Worm (Caenorhabditis elegans) whole organism, L1 larva: ENCODE data around the gene daf-42.

Experiments used
- F16B12.6 ChIP-seq: fragments of 150-350 bp; optimal IDR thresholded peaks from 2 replicates; lab custom pipeline; 2014; ENCODE audit warnings: missing biosample characterization, missing genetic modification characterization
- aly-2 ChIP-seq: fragments of 150-350 bp; optimal IDR thresholded peaks from 2 replicates; lab custom pipeline; 2014; ENCODE audit warnings: missing biosample characterization, missing genetic modification characterization
- ama-1 ChIP-seq: fragments of 150-350 bp; optimal IDR thresholded peaks from 2 replicates; lab custom pipeline; 2014
- ceh-90 ChIP-seq: sonication (generic microtip); optimal IDR thresholded peaks from 2 replicates; lab custom pipeline; 2016; ENCODE audit warnings: missing genetic modification characterization, missing compliant biosample characterization
- dpl-1 ChIP-seq, 3 experiments: fragments of 150-350 bp in 2 of 3; sonication (generic microtip) in 1 of 3; optimal IDR thresholded peaks; 2 replicates each; lab custom pipeline; 2014 to 2017; ENCODE audit warnings: missing biosample characterization in 3 of 3, missing genetic modification characterization in 3 of 3, missing genetic modification reagents in 3 of 3
- dsc-1 ChIP-seq: sonication (generic microtip); optimal IDR thresholded peaks from 2 replicates; lab custom pipeline; 2016; ENCODE audit warnings: mild to moderate bottlenecking, missing genetic modification characterization, missing compliant biosample characterization
- efl-1 ChIP-seq, 4 experiments: fragments of 150-350 bp; optimal IDR thresholded peaks in 3 of 4; peaks in 1 of 4; 1 replicate in 1 of 4; 2 replicates in 3 of 4; lab custom pipeline; 2014; ENCODE audit warnings: missing biosample characterization in 2 of 4, missing genetic modification characterization in 2 of 4, missing genetic modification reagents in 2 of 4
- efl-3 ChIP-seq: fragments of 200-800 bp; sonication (Bioruptor generic); optimal IDR thresholded peaks from 2 replicates; lab custom pipeline; 2018; ENCODE audit warnings: mild to moderate bottlenecking, missing genetic modification characterization, missing compliant biosample characterization
- elt-2 ChIP-seq: sonication (generic microtip); optimal IDR thresholded peaks from 2 replicates; lab custom pipeline; 2016; ENCODE audit warnings: missing genetic modification characterization, mild to moderate bottlenecking, inconsistent platforms, missing compliant biosample characterization, missing genetic modification reagents
- fkh-8 ChIP-seq: sonication (generic microtip); optimal IDR thresholded peaks from 2 replicates; lab custom pipeline; 2016; ENCODE audit warnings: mild to moderate bottlenecking, missing genetic modification characterization, missing compliant biosample characterization
- fos-1 ChIP-seq: fragments of 150-350 bp; optimal IDR thresholded peaks from 2 replicates; lab custom pipeline; 2014; ENCODE audit warnings: missing biosample characterization, missing genetic modification characterization
- hlh-17 ChIP-seq: fragments of 200-800 bp; sonication (Bioruptor generic); optimal IDR thresholded peaks from 2 replicates; lab custom pipeline; 2018; ENCODE audit warnings: missing genetic modification characterization, mild to moderate bottlenecking, missing compliant biosample characterization, moderate library complexity, borderline replicate concordance
- hlh-4 ChIP-seq: sonication (generic microtip); optimal IDR thresholded peaks from 2 replicates; lab custom pipeline; 2016; ENCODE audit warnings: mild to moderate bottlenecking, missing genetic modification characterization, missing compliant biosample characterization
- irx-1 ChIP-seq: sonication (generic microtip); optimal IDR thresholded peaks from 2 replicates; lab custom pipeline; 2016; ENCODE audit warnings: missing genetic modification characterization, missing compliant biosample characterization
- isw-1 ChIP-seq: fragments of 200-800 bp; sonication (Bioruptor generic); IDR thresholded peaks from 2 replicates; pipeline ENCODE4 v1.3.6; 2022; ENCODE audit warnings: missing genetic modification characterization, missing compliant biosample characterization
- jun-1 ChIP-seq: fragments of 150-350 bp; optimal IDR thresholded peaks from 2 replicates; lab custom pipeline; 2014; ENCODE audit warnings: missing biosample characterization, missing genetic modification reagents, missing genetic modification characterization
- lin-13 ChIP-seq: fragments of 150-350 bp; optimal IDR thresholded peaks from 2 replicates; lab custom pipeline; 2014; ENCODE audit warnings: missing biosample characterization, missing genetic modification reagents, missing genetic modification characterization
- lin-15B ChIP-seq: fragments of 150-350 bp; sonication (generic microtip); optimal IDR thresholded peaks from 3 replicates; lab custom pipeline; 2014; ENCODE audit warnings: missing biosample characterization, missing genetic modification characterization
- lin-35 ChIP-seq, 2 experiments: fragments of 150-350 bp; optimal IDR thresholded peaks; 2 replicates each; lab custom pipeline; 2014; ENCODE audit warnings: missing biosample characterization in 2 of 2, missing genetic modification characterization in 2 of 2, missing genetic modification reagents in 2 of 2
- lsy-2 ChIP-seq, 2 experiments: fragments of 150-350 bp; optimal IDR thresholded peaks; 2 replicates each; lab custom pipeline; 2014; ENCODE audit warnings: missing biosample characterization in 2 of 2, missing genetic modification characterization in 2 of 2
- nhr-71 ChIP-seq: sonication (generic microtip); optimal IDR thresholded peaks from 2 replicates; lab custom pipeline; 2016; ENCODE audit warnings: mild to moderate bottlenecking, missing genetic modification characterization, moderate library complexity, missing compliant biosample characterization
- nhr-77 ChIP-seq: fragments of 150-350 bp; optimal IDR thresholded peaks from 2 replicates; lab custom pipeline; 2014; ENCODE audit warnings: missing biosample characterization, missing genetic modification characterization
- nhr-84 ChIP-seq: sonication (generic microtip); optimal IDR thresholded peaks from 2 replicates; lab custom pipeline; 2017; ENCODE audit warnings: missing biosample characterization, missing genetic modification characterization
- nhr-85 ChIP-seq: sonication (generic microtip); peaks from one replicate; lab custom pipeline; 2016; ENCODE audit warnings: missing genetic modification characterization, inconsistent platforms, missing compliant biosample characterization
- pax-3 ChIP-seq: fragments of 200-800 bp; sonication (Bioruptor generic); optimal IDR thresholded peaks from 2 replicates; lab custom pipeline; 2018; ENCODE audit warnings: mild to moderate bottlenecking, missing genetic modification characterization, moderate library complexity, missing compliant biosample characterization
- pqm-1 ChIP-seq: sonication (generic microtip); optimal IDR thresholded peaks from 3 replicates; lab custom pipeline; 2017; ENCODE audit warnings: missing biosample characterization, missing genetic modification characterization
- rnt-1 ChIP-seq: sonication (generic microtip); optimal IDR thresholded peaks from 2 replicates; lab custom pipeline; 2016; ENCODE audit warnings: mild to moderate bottlenecking, missing genetic modification characterization, moderate library complexity, missing compliant biosample characterization
- snu-23 ChIP-seq: sonication (generic microtip); optimal IDR thresholded peaks from 2 replicates; lab custom pipeline; 2016; ENCODE audit warnings: missing genetic modification characterization, missing compliant biosample characterization
- sox-4 ChIP-seq: sonication (generic microtip); optimal IDR thresholded peaks from 2 replicates; lab custom pipeline; 2016; ENCODE audit warnings: missing genetic modification characterization, missing compliant biosample characterization
- unc-130 ChIP-seq: fragments of 150-350 bp; optimal IDR thresholded peaks from 2 replicates; lab custom pipeline; 2017; ENCODE audit warnings: missing biosample characterization, missing genetic modification characterization, inconsistent platforms
- unc-30 ChIP-seq: sonication (generic microtip); optimal IDR thresholded peaks from 2 replicates; lab custom pipeline; 2017; ENCODE audit warnings: missing biosample characterization, missing genetic modification characterization
- unc-62 ChIP-seq: fragments of 150-350 bp; optimal IDR thresholded peaks from 2 replicates; lab custom pipeline; 2014; ENCODE audit warnings: missing biosample characterization, missing genetic modification reagents, missing genetic modification characterization
- unc-86 ChIP-seq: sonication (generic microtip); optimal IDR thresholded peaks from 2 replicates; lab custom pipeline; 2016; ENCODE audit warnings: missing genetic modification characterization, missing compliant biosample characterization
- unc-98 ChIP-seq: fragments of 200-800 bp; sonication (Bioruptor generic); IDR thresholded peaks from 2 replicates; pipeline ENCODE4 v1.3.6; 2022; ENCODE audit warnings: missing genetic modification characterization, missing compliant biosample characterization
- xbp-1 ChIP-seq: sonication (generic microtip); optimal IDR thresholded peaks from 2 replicates; lab custom pipeline; 2016; ENCODE audit warnings: missing genetic modification characterization, missing compliant biosample characterization
- zag-1 ChIP-seq: fragments of 150-350 bp; optimal IDR thresholded peaks from 2 replicates; lab custom pipeline; 2014; ENCODE audit warnings: missing biosample characterization, missing genetic modification characterization
- ztf-11 ChIP-seq, 2 experiments: sonication (generic microtip); optimal IDR thresholded peaks; 2 replicates each; lab custom pipeline; 2016 to 2017; ENCODE audit warnings: missing genetic modification characterization in 2 of 2, missing biosample characterization in 1 of 2, missing compliant biosample characterization in 1 of 2
- ztf-4 ChIP-seq: fragments of 150-350 bp; optimal IDR thresholded peaks from 2 replicates; lab custom pipeline; 2014; ENCODE audit warnings: missing biosample characterization, missing genetic modification characterization

daf-42 gene

ce11 chrIV:7305325-7305724, 41.3 kb downstream of the daf-42 start, which contains the start of gene npr-27:
Gene npr-27 (plus strand): TSS chrIV:7305625.
- TF ChIP-seq aly-2 (tag; lab: Kevin White, UChicago) (no peak), jun-1 (tag; lab: Kevin White, UChicago) (no peak), ceh-90 (tag; lab: Kevin White, UChicago) (no peak), hlh-17 (GFP tag; lab: Kevin White, UChicago) (no peak), ztf-11 (tag; optimal IDR thresholded peaks at IDR 0.05; lab: Kevin White, UChicago) (no peak), elt-2 (tag; lab: Kevin White, UChicago) (no peak)

ce11 chrIV:7301481-7301880, 45.2 kb downstream of the daf-42 start:
- no peak for TF ChIP-seq jun-1 (tag; lab: Kevin White, UChicago)
- TF ChIP-seq fkh-8 (tag; lab: Kevin White, UChicago) = peak; percentile 60
- no peak for TF ChIP-seq dpl-1 (GFP tag; optimal IDR thresholded peaks at IDR 0.05; lab: Kevin White, UChicago)
- peak; percentile 69 for TF ChIP-seq hlh-4 (tag; lab: Kevin White, UChicago)
- peak; percentile 35 for TF ChIP-seq nhr-71 (tag; lab: Kevin White, UChicago)
- TF ChIP-seq, all 84 proteins: peak for 3

DNA sequence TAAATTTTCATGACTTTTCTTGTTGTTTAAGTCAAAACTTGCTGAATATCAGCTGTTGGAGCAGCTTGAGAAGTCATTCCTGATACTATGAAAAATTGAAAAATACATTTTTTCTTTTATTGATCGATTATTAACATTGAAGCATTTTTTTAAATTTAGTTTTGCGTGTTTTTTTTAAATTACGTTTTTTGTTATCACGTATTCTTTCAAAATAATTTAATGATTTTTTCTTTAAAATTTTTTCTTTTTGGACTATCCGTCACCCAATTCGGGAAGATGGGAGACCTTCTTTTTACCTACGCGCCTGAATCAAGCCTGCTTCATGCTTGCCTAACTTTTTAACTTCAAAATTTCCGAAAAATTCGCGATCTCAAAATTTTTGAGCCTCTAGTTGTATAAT, 52.5 kb downstream of the daf-42 start, which contains the start of gene F42C5.5:
TSS of gene F42C5.5 (minus strand) at position 101 of the 400 bp plus-strand sequence.
- TF ChIP-seq nhr-85 (tag; lab: Kevin White, UChicago) (no peak), nhr-77 (tag; lab: Kevin White, UChicago) (no peak), rnt-1 (tag; lab: Kevin White, UChicago) (no peak), ama-1 (lab: Kevin White, UChicago) (no peak), unc-98 (GFP tag; lab: Robert Waterston, UW) (no peak), pqm-1 (tag; lab: Kevin White, UChicago) (no peak), lin-35 (GFP tag; optimal IDR thresholded peaks at IDR 0.05; lab: Kevin White, UChicago) (no peak), sox-4 (tag; lab: Kevin White, UChicago) (no peak), lin-15B (no peak), ceh-90 (tag; lab: Kevin White, UChicago) (no peak), irx-1 (tag; lab: Kevin White, UChicago) (no peak)

- no peak for TF ChIP-seq isw-1
- no peak for TF ChIP-seq lin-13 (GFP tag; lab: Kevin White, UChicago)
- TF ChIP-seq, all 84 proteins: peak for 0
Measured at ce11 chrIV:7291957-7292356, 54.7 kb downstream of the daf-42 start, which contains the start of gene F42C5.4. Gene F42C5.4 (minus strand): TSS chrIV:7292127.

DNA sequence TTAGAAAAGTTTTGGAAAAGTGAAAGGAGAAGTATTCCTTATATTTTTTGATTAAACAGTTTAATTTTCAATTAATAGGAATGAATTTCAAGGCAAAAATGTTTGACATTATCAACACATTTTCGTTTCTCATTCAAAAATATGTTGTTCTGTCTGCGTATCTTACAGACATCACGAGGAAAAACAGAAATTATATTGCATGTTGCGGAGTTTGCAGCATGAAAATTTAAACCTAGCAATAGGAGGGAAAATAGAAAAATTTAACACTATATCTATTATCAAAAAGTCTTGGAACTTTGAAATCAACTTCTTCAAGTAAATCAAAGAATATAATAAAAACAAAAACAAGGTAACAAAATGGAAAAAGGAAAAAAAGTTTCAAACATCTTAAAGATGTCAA, 55.6 kb downstream of the daf-42 start:
- TF ChIP-seq efl-1 (optimal IDR thresholded peaks at IDR 0.05; lab: Kevin White, UChicago) (peak; percentile 10 to 34), efl-1 (GFP tag; optimal IDR thresholded peaks at IDR 0.05 in 1 of 2; lab: Kevin White, UChicago) (peak; percentile 39 to 94), pax-3 (tag; lab: Kevin White, UChicago) (no peak), lin-35 (GFP tag; optimal IDR thresholded peaks at IDR 0.05; lab: Kevin White, UChicago) (peak; percentile 20 to 65), snu-23 (GFP tag; lab: Kevin White, UChicago) (no peak), dpl-1 (GFP tag; optimal IDR thresholded peaks at IDR 0.05; lab: Kevin White, UChicago) (peak in 1 of 3 experiments; percentile 53), unc-86 (tag; lab: Kevin White, UChicago) (no peak), elt-2 (tag; lab: Kevin White, UChicago) (no peak)
- TF ChIP-seq, all 84 proteins: peak for 3

DNA sequence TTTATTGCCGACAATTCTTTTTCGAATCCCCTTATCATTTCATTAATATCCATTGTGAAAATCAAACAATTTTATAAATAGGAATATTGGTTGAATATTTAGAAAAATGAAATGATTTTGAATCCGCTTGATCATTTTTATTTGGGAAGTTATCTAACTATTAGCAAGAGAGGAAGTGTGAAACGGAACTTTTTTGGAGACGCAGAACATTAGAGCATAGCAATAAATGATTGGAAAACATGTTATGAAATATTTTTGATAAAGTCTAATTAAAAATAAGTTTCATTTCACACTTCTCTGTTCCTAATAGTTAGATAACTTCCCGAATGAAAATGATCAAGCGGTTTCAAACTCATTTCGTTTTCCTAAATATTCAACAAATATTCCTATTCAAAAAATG, 59.2 kb downstream of the daf-42 start, which contains the start of gene F42C5.3:
TSS of gene F42C5.3 (minus strand) at position 101 of the 400 bp plus-strand sequence.
- TF ChIP-seq efl-1 (optimal IDR thresholded peaks at IDR 0.05; lab: Kevin White, UChicago) (no peak), efl-1 (GFP tag; optimal IDR thresholded peaks at IDR 0.05 in 1 of 2; lab: Kevin White, UChicago) (no peak), F16B12.6 (tag; lab: Kevin White, UChicago) (no peak), zag-1 (tag; lab: Kevin White, UChicago) (no peak), dsc-1 (tag; lab: Kevin White, UChicago) (no peak), hlh-17 (GFP tag; lab: Kevin White, UChicago) (no peak), unc-130 (no peak), xbp-1 (no peak), ztf-4 (tag; lab: Kevin White, UChicago) (no peak), unc-30 (tag; lab: Kevin White, UChicago) (no peak), ztf-11 (tag; optimal IDR thresholded peaks at IDR 0.05; lab: Kevin White, UChicago) (no peak), nhr-84 (tag; lab: Kevin White, UChicago) (no peak), snu-23 (GFP tag; lab: Kevin White, UChicago) (no peak), lin-13 (GFP tag; lab: Kevin White, UChicago) (no peak), efl-3 (GFP tag; lab: Kevin White, UChicago) (no peak), unc-62 (GFP tag; lab: Kevin White, UChicago) (no peak), fos-1 (tag; lab: Kevin White, UChicago) (no peak), lsy-2 (tag; optimal IDR thresholded peaks at IDR 0.05; lab: Kevin White, UChicago) (no peak)
